Worm (Caenorhabditis elegans): ENCODE data around the gene Y116A8C.43.

Y116A8C.43 gene

ce11 chrIV:17118585-17118984 is 29.9 kb downstream of the Y116A8C.43 start, which contains the start of gene uaf-2:
Gene uaf-2 (minus strand): TSS chrIV:17118767.
- TF ChIP-seq lin-13 (GFP tag; optimal IDR thresholded peaks at IDR 0.05) (no peak), elt-3 (tag; optimal IDR thresholded peaks at IDR 0.05) (no peak), nhr-12 (tag; optimal IDR thresholded peaks at IDR 0.05) (no peak), nhr-77 (tag; optimal IDR thresholded peaks at IDR 0.05) (no peak), Y55F3AM.14 (GFP tag; optimal IDR thresholded peaks at IDR 0.05) (no peak), unc-62 (GFP tag; optimal IDR thresholded peaks at IDR 0.05) (no peak), skn-1 (tag; optimal IDR thresholded peaks at IDR 0.05) (no peak), ZK546.5 (tag; optimal IDR thresholded peaks at IDR 0.05) (no peak), nhr-6 (tag; optimal IDR thresholded peaks at IDR 0.05) (no peak), unc-55 (GFP tag; optimal IDR thresholded peaks at IDR 0.05) (peak; percentile 54), fos-1 (tag; optimal IDR thresholded peaks at IDR 0.05) (no peak), lin-39 (tag; optimal IDR thresholded peaks at IDR 0.05) (no peak), nhr-23 (tag; optimal IDR thresholded peaks at IDR 0.05) (no peak), dmd-4 (tag; optimal IDR thresholded peaks at IDR 0.05) (no peak), lin-11 (tag; optimal IDR thresholded peaks at IDR 0.05) (no peak), sem-4 (tag; optimal IDR thresholded peaks at IDR 0.05) (no peak), lsy-2 (tag; optimal IDR thresholded peaks at IDR 0.05) (no peak), nhr-10 (tag; optimal IDR thresholded peaks at IDR 0.05) (no peak), blmp-1 (tag; optimal IDR thresholded peaks at IDR 0.05; ENCODE audit: insufficient read depth) (no peak), nhr-25 (tag; optimal IDR thresholded peaks at IDR 0.05) (no peak), ztf-1 (GFP tag; conservative IDR thresholded peaks at IDR 0.05) (no peak), gmeb-1 (tag; optimal IDR thresholded peaks at IDR 0.05) (peak; percentile 10), nhr-21 (tag; optimal IDR thresholded peaks at IDR 0.05) (no peak), ama-1 (optimal IDR thresholded peaks at IDR 0.05) (no peak), crh-2 (tag; optimal IDR thresholded peaks at IDR 0.05) (peak; percentile 6), C34F6.9 (tag; optimal IDR thresholded peaks at IDR 0.05) (peak; percentile 22), mdl-1 (tag; optimal IDR thresholded peaks at IDR 0.05) (no peak), peb-1 (tag; optimal IDR thresholded peaks at IDR 0.05) (no peak), sma-9 (GFP tag; optimal IDR thresholded peaks at IDR 0.05) (no peak), sma-9 (tag; optimal IDR thresholded peaks at IDR 0.05) (no peak), R02D3.7 (tag; optimal IDR thresholded peaks at IDR 0.05) (no peak), alr-1 (tag; optimal IDR thresholded peaks at IDR 0.05) (no peak), aly-2 (tag; optimal IDR thresholded peaks at IDR 0.05) (no peak), nhr-129 (tag; optimal IDR thresholded peaks at IDR 0.05) (peak; percentile 22), elt-1 (tag; optimal IDR thresholded peaks at IDR 0.05) (no peak), ztf-4 (tag; optimal IDR thresholded peaks at IDR 0.05) (no peak), mab-5 (tag; optimal IDR thresholded peaks at IDR 0.05) (no peak), ceh-82 (tag; optimal IDR thresholded peaks at IDR 0.05) (no peak), mbf-1 (tag; optimal IDR thresholded peaks at IDR 0.05) (no peak), nhr-11 (tag; optimal IDR thresholded peaks at IDR 0.05) (no peak), egl-27 (tag; optimal IDR thresholded peaks at IDR 0.05) (no peak), sma-3 (GFP tag; optimal IDR thresholded peaks at IDR 0.05) (peak; percentile 36), zag-1 (tag; optimal IDR thresholded peaks at IDR 0.05) (no peak), F13H6.1 (tag; optimal IDR thresholded peaks at IDR 0.05) (no peak)

- TF ChIP-seq nhr-6 (tag; optimal IDR thresholded peaks at IDR 0.05), result no peak
- no peak for TF ChIP-seq snpc-4 (tag; optimal IDR thresholded peaks at IDR 0.05)
- TF ChIP-seq ama-1 (optimal IDR thresholded peaks at IDR 0.05), result no peak
- no peak for TF ChIP-seq unc-62 (GFP tag; optimal IDR thresholded peaks at IDR 0.05)
Observed at ce11 chrIV:17118987-17119732, 30.5 kb downstream of the Y116A8C.43 start, which contains the start of gene itsn-1. Gene itsn-1 (plus strand): TSS chrIV:17119682.
